ENCODE assay signal across 1 fruit fly cellular context in the genomic region with DNA sequence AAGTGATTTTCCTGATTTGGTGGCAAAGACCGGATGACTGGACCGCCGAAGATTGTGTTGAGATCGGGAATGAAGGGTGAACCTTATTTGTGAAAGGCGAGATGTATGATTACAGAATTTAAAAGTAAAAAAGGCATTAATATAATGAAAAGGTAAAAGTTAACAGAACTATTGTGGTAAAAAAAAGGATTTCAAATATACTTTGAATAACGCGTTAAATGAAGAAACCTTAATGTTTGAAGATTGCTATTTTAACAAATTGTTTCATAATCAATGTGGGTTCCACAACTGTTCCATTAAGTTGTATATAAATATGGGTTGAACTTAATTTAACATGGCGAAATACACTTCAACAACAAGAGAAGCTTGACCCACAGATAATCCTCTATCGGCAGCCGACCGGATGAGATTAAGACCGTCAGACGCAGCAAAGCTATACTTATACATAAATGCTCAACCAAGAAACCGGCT.
TF ChIP-seq lines count a peak whose summit lies in the region.

A gene (plus strand): TSS at position 421 of the 471 bp plus-strand sequence.

TF ChIP-seq in whole organism, prepupa, 60 proteins besides CTCF, POLR2A, EP300 and RAD21 (continued from another document):
- TF ChIP-seq esn (GFP tag; optimal IDR thresholded peaks at IDR 0.05; lab: Kevin White, UChicago) (no peak), fkh (GFP tag; optimal IDR thresholded peaks at IDR 0.05; lab: Kevin White, UChicago) (no peak), CG32006 (GFP tag; optimal IDR thresholded peaks at IDR 0.05; lab: Kevin White, UChicago) (no peak), Hr39 (GFP tag; optimal IDR thresholded peaks at IDR 0.05; lab: Kevin White, UChicago) (peak; percentile 41), CG7368 (GFP tag; optimal IDR thresholded peaks at IDR 0.05; lab: Kevin White, UChicago) (no peak), CG9139 (GFP tag; optimal IDR thresholded peaks at IDR 0.05; lab: Kevin White, UChicago) (no peak), Hr4 (GFP tag; optimal IDR thresholded peaks at IDR 0.05; lab: Kevin White, UChicago) (peak; percentile 11), Eip75B (GFP tag; optimal IDR thresholded peaks at IDR 0.05; lab: Kevin White, UChicago) (peak; percentile 34), CG3032 (tag; optimal IDR thresholded peaks at IDR 0.05; lab: Kevin White, UChicago) (no peak), achi (GFP tag; optimal IDR thresholded peaks at IDR 0.05; lab: Kevin White, UChicago) (peak; percentile 32), CG10669 (GFP tag; optimal IDR thresholded peaks at IDR 0.05; lab: Kevin White, UChicago) (no peak), fd59A (GFP tag; optimal IDR thresholded peaks at IDR 0.05; lab: Kevin White, UChicago) (no peak), Gug (GFP tag; IDR thresholded peaks at IDR 0.05; lab: Robert Waterston, UW) (no peak), lz (GFP tag; optimal IDR thresholded peaks at IDR 0.05; lab: Kevin White, UChicago) (peak; percentile 19), Eip93F (GFP tag; optimal IDR thresholded peaks at IDR 0.05; lab: Kevin White, UChicago) (no peak), Hr38 (GFP tag; optimal IDR thresholded peaks at IDR 0.05; lab: Kevin White, UChicago) (no peak), CG8319 (GFP tag; optimal IDR thresholded peaks at IDR 0.05; lab: Kevin White, UChicago) (no peak), CG6163 (GFP tag; IDR thresholded peaks at IDR 0.05; lab: Robert Waterston, UW) (no peak), fd85E (GFP tag; optimal IDR thresholded peaks at IDR 0.05; lab: Kevin White, UChicago) (no peak), CG11294 (GFP tag; IDR thresholded peaks at IDR 0.05; lab: Robert Waterston, UW) (no peak), CG6854 (GFP tag; optimal IDR thresholded peaks at IDR 0.05; lab: Kevin White, UChicago) (no peak), CG34406 (GFP tag; optimal IDR thresholded peaks at IDR 0.05; lab: Kevin White, UChicago) (no peak), salr (GFP tag; optimal IDR thresholded peaks at IDR 0.05; lab: Kevin White, UChicago) (no peak), CG6808 (GFP tag; optimal IDR thresholded peaks at IDR 0.05; lab: Kevin White, UChicago) (peak; percentile 5), cyc (GFP tag; optimal IDR thresholded peaks at IDR 0.05; lab: Kevin White, UChicago) (no peak), pdm3 (GFP tag; optimal IDR thresholded peaks at IDR 0.05; lab: Kevin White, UChicago) (peak; percentile 15), OdsH (GFP tag; optimal IDR thresholded peaks at IDR 0.05; lab: Kevin White, UChicago) (no peak), acj6 (GFP tag; optimal IDR thresholded peaks at IDR 0.05; lab: Kevin White, UChicago) (peak; percentile 32), CG10631 (GFP tag; optimal IDR thresholded peaks at IDR 0.05; lab: Kevin White, UChicago) (no peak), CG11902 (GFP tag; optimal IDR thresholded peaks at IDR 0.05; lab: Kevin White, UChicago) (no peak)
